Fruit fly (Drosophila melanogaster) whole organism: Measurements from ENCODE around the gene kek1.

ENCODE experiments used
- CG8478 ChIP-seq: fragments of >200 bp; optimal IDR thresholded peaks from 2 replicates; lab custom pipeline; 2018; ENCODE audit warnings: inconsistent platforms
- Dll ChIP-seq: fragments of >200 bp; optimal IDR thresholded peaks from 2 replicates; lab custom pipeline; 2017
- EcR ChIP-seq, 2 experiments: fragments of >200 bp; optimal IDR thresholded peaks; 2 replicates each; lab custom pipeline; 2017; ENCODE audit warnings: missing biosample characterization in 2 of 2, missing genetic modification characterization in 2 of 2, missing genetic modification reagents in 2 of 2
- pan ChIP-seq: fragments of >200 bp; optimal IDR thresholded peaks from 2 replicates; lab custom pipeline; 2017
- psq ChIP-seq: fragments of >200 bp; optimal IDR thresholded peaks from 2 replicates; lab custom pipeline; 2017
- usp ChIP-seq: fragments of >200 bp; optimal IDR thresholded peaks from 2 replicates; lab custom pipeline; 2017; ENCODE audit warnings: missing biosample characterization, missing genetic modification characterization, mixed read lengths

The kek1 gene

DNA sequence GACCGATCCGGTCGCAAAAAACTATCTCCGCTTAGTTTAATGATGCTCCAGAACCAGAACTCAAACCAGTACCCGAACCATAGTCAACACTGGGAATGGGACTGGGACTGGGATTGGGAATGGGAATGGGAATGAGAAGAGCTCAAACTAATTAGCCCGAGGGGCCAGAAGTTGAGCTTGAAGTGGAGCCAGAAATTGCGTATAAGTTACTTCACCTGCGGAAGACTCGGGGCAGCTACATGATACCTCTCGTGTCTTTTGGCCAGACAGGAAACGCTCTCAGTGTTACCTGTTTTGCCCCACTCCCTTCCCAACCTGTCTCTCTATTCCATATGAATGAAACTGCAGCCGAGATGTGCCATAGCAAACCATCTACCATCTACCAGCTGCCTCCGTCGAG lies 1.6 kb upstream of the kek1 start:
- no peak for TF ChIP-seq usp (GFP tag; lab: Kevin White, UChicago)
- no peak for TF ChIP-seq pan
- TF ChIP-seq EcR (GFP tag; optimal IDR thresholded peaks at IDR 0.05; lab: Kevin White, UChicago) = peak in 1 of 2 experiments; percentile 5

DNA sequence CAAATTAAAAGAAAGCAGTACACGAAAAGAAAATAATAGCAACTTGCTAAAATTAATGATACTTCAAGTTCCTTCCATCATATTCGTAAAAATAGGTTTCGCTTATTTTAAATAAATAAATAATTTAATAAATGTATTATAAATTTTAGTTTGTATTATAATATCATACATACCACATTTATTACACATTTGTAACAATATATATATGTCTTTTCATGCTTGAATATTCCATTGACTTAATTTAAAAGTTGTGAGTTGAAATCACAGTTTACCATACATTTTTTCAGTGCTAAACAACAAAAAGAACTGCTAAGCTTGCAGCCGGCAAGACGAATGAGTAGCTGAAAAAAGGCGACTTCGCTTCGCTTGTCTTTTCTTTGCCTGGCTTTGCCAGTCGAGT lies 1.0 kb upstream of the kek1 start:
- TF ChIP-seq CG8478 (lab: Kevin White, UChicago) = no peak
- no peak for TF ChIP-seq EcR (GFP tag; optimal IDR thresholded peaks at IDR 0.05; lab: Kevin White, UChicago)
- no peak for TF ChIP-seq usp (GFP tag; lab: Kevin White, UChicago)

DNA sequence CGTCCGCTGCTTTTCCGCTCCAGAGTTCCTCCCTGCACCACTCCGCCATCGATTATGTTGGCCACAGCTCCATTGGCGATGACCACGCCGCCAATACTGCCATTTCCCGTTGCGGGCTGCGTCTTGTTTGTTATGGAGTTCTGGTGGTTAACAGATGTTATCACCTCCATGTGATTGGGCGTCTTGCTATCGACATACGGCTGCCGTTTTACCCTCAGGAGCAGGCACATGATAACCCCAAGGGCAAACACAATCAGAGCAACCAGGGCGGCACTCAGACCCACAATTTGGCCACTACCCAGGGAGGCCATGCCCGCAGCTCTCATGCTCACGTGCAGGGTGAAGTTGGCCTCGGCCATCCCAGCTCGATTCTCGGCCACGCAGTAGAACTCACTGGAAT lies 2.5 kb downstream of the kek1 start:
- no peak for TF ChIP-seq psq (lab: Kevin White, UChicago)
- no peak for TF ChIP-seq EcR (GFP tag; optimal IDR thresholded peaks at IDR 0.05; lab: Kevin White, UChicago)
- TF ChIP-seq usp (GFP tag; lab: Kevin White, UChicago) = no peak
- TF ChIP-seq pan = no peak
- TF ChIP-seq CG8478 (lab: Kevin White, UChicago) = no peak

DNA sequence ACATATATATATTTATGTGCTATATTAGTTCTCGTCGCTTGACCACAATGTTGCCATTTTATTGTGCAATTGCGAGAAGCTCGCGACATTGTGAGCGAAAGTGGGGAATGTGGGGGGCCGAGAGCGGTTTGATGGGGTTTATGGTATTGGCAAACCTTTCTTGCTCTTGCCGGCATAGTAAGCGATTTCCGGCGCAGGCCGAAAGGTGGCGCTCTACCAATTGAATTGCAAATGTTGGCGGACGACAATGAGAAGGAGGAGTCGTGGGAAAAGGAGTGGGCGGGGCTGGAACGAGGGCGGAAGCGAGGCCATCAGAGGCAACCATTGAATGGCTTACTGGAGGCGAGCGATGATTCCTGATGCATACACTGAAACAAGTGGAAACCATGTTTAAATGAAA lies 19.1 kb downstream of the kek1 start:
- TF ChIP-seq pan = no peak
- TF ChIP-seq EcR (GFP tag; optimal IDR thresholded peaks at IDR 0.05; lab: Kevin White, UChicago) = no peak
- no peak for TF ChIP-seq Dll

DNA sequence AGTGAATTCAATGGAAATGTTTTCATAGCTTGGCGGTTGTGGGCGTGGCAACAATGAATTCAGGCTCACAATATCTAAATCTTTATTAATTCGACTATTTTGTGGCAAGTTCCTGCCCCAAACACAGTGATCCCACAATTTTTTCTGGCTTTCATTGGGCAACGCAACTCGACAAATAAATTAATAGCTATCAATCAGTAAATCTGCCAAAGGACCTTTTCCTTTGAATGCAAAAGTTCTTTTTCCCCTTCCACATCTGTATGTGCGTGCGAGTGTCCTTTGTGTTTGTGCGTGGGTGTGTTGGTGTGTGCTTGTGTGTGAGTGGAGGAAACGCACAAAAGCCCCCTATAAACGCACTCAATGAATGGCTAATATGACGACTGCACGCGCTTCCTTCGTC lies 42.0 kb downstream of the kek1 start:
- TF ChIP-seq Dll (no peak), psq (lab: Kevin White, UChicago) (no peak), CG8478 (lab: Kevin White, UChicago) (no peak), pan (no peak), usp (GFP tag; lab: Kevin White, UChicago) (no peak), EcR (GFP tag; optimal IDR thresholded peaks at IDR 0.05; lab: Kevin White, UChicago) (no peak)

DNA sequence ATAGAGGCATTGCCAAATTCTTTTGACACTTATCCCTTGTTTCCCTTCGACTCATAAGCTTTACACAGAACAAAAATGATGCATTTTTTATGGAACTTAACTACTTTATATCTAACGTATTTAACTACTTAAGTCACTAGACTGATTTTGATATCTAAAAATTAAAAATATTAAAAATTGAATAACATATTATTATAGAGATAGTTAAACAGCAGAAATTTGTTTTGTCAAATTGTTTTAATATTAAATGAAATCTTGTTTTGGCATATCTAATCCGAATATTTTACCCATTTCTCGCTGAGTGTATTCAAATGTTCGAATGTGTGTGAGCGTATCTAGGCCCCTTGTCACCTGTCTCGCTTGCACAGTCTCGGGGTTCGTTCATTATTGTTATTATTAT lies 50.8 kb downstream of the kek1 start:
- TF ChIP-seq CG8478 (lab: Kevin White, UChicago) (no peak), psq (lab: Kevin White, UChicago) (no peak), Dll (no peak), EcR (GFP tag; optimal IDR thresholded peaks at IDR 0.05; lab: Kevin White, UChicago) (no peak), pan (no peak), usp (GFP tag; lab: Kevin White, UChicago) (no peak)
